Fruit fly (Drosophila melanogaster) whole organism, embryonic: ENCODE measurements around the gene CG31098.

ENCODE experiments used
- B-H1 ChIP-seq: fragments of 200-800 bp; sonication (Bioruptor generic); IDR thresholded peaks from 3 replicates; pipeline ENCODE4 v1.3.6; 2022; ENCODE audit warnings: missing biosample characterization, missing genetic modification characterization
- B-H2 ChIP-seq: fragments of 200-800 bp; sonication (Bioruptor generic); optimal IDR thresholded peaks from 2 replicates; lab custom pipeline; 2018; ENCODE audit warnings: missing biosample characterization, mild to moderate bottlenecking, missing genetic modification characterization
- BtbVII ChIP-seq: fragments of 200-800 bp; sonication (Bioruptor generic); optimal IDR thresholded peaks from 3 replicates; lab custom pipeline; 2017; ENCODE audit warnings: missing biosample characterization, mild to moderate bottlenecking, missing genetic modification characterization
- CG10565 ChIP-seq: fragments of 200-800 bp; sonication (Bioruptor generic); optimal IDR thresholded peaks from 3 replicates; lab custom pipeline; 2016; ENCODE audit warnings: missing biosample characterization, mild to moderate bottlenecking, missing genetic modification characterization
- CG11247 ChIP-seq: fragments of 200-800 bp; sonication (Bioruptor generic); IDR thresholded peaks from 2 replicates; pipeline ENCODE4 v1.3.6; 2022; ENCODE audit warnings: missing biosample characterization, missing genetic modification characterization
- CG1233 ChIP-seq: fragments of 200-800 bp; sonication (Bioruptor generic); optimal IDR thresholded peaks from 4 replicates; lab custom pipeline; 2018; ENCODE audit warnings: missing biosample characterization, mild to moderate bottlenecking, missing genetic modification characterization
- CG13287 ChIP-seq: fragments of 200-800 bp; sonication (Bioruptor generic); IDR thresholded peaks from 2 replicates; pipeline ENCODE4 v1.3.6; 2022; ENCODE audit warnings: missing biosample characterization, missing genetic modification characterization; ENCODE audit not compliant: partially characterized antibody
- CG13296 ChIP-seq: fragments of 200-800 bp; sonication (Bioruptor generic); optimal IDR thresholded peaks from 3 replicates; lab custom pipeline; 2018; ENCODE audit warnings: missing biosample characterization, mild to moderate bottlenecking, missing genetic modification characterization
- CG13624 ChIP-seq: fragments of 200-800 bp; sonication (Bioruptor generic); optimal IDR thresholded peaks from 2 replicates; lab custom pipeline; 2016; ENCODE audit warnings: missing biosample characterization, missing genetic modification characterization
- CG32767 ChIP-seq: fragments of 200-800 bp; sonication (Bioruptor generic); IDR thresholded peaks from 2 replicates; pipeline ENCODE4 v1.3.6; 2022; ENCODE audit warnings: missing biosample characterization, missing genetic modification characterization
- CG3838 ChIP-seq: fragments of 200-800 bp; sonication (Bioruptor generic); optimal IDR thresholded peaks from 3 replicates; lab custom pipeline; 2016; ENCODE audit warnings: missing biosample characterization, missing genetic modification characterization
- CG6272 ChIP-seq: fragments of 200-800 bp; sonication (Bioruptor generic); IDR thresholded peaks from 2 replicates; pipeline ENCODE4 v1.3.6; 2022; ENCODE audit warnings: missing biosample characterization, missing genetic modification characterization
- CG6683 ChIP-seq: fragments of 200-800 bp; sonication (Bioruptor generic); optimal IDR thresholded peaks from 2 replicates; lab custom pipeline; 2017; ENCODE audit warnings: missing biosample characterization, mild to moderate bottlenecking, missing genetic modification characterization, missing genetic modification reagents
- CG7357 ChIP-seq: fragments of 200-800 bp; sonication (Bioruptor generic); IDR thresholded peaks from 3 replicates; pipeline ENCODE4 v1.3.6; 2022; ENCODE audit warnings: missing biosample characterization, missing genetic modification characterization
- CG7839 ChIP-seq: fragments of 200-800 bp; sonication (Bioruptor generic); optimal IDR thresholded peaks from 3 replicates; lab custom pipeline; 2018; ENCODE audit warnings: missing biosample characterization, mild to moderate bottlenecking, missing genetic modification characterization, moderate library complexity
- CG8290 ChIP-seq, 3 experiments: fragments of 200-800 bp; sonication (Bioruptor generic); optimal IDR thresholded peaks; 2 replicates each; lab custom pipeline; 2016 to 2019; ENCODE audit warnings: missing biosample characterization in 3 of 3, missing genetic modification characterization in 3 of 3, mild to moderate bottlenecking in 2 of 3, moderate library complexity in 1 of 3
- CG9215 ChIP-seq: fragments of 200-800 bp; sonication (Bioruptor generic); IDR thresholded peaks from 2 replicates; pipeline ENCODE4 v1.3.6; 2022; ENCODE audit warnings: missing biosample characterization, missing genetic modification characterization
- CG9437 ChIP-seq: fragments of 200-800 bp; sonication (Bioruptor generic); optimal IDR thresholded peaks from 2 replicates; lab custom pipeline; 2018; ENCODE audit warnings: missing biosample characterization, mild to moderate bottlenecking, missing genetic modification characterization
- CG9727 ChIP-seq: fragments of 200-800 bp; sonication (Bioruptor generic); optimal IDR thresholded peaks from 3 replicates; lab custom pipeline; 2017; ENCODE audit warnings: missing biosample characterization, mild to moderate bottlenecking, missing genetic modification characterization
- CG9817 ChIP-seq: fragments of 200-800 bp; sonication (Bioruptor generic); optimal IDR thresholded peaks from 2 replicates; lab custom pipeline; 2018; ENCODE audit warnings: missing biosample characterization, mild to moderate bottlenecking, missing genetic modification characterization, moderate library complexity
- CHES-1-like ChIP-seq: fragments of 200-800 bp; sonication (Bioruptor generic); optimal IDR thresholded peaks from 2 replicates; lab custom pipeline; 2016; ENCODE audit warnings: missing biosample characterization, missing genetic modification characterization
- Drgx ChIP-seq: fragments of 200-800 bp; sonication (Bioruptor generic); IDR thresholded peaks from 2 replicates; pipeline ENCODE4 v1.3.6; 2022; ENCODE audit warnings: missing biosample characterization, missing genetic modification characterization
- Elba2 ChIP-seq: fragments of 200-800 bp; sonication (Bioruptor generic); optimal IDR thresholded peaks from 3 replicates; lab custom pipeline; 2016; ENCODE audit warnings: missing biosample characterization, missing genetic modification characterization
- HHEX ChIP-seq: fragments of 200-800 bp; sonication (Bioruptor generic); optimal IDR thresholded peaks from 3 replicates; lab custom pipeline; 2017; ENCODE audit warnings: missing biosample characterization, mild to moderate bottlenecking, missing genetic modification characterization, missing genetic modification reagents
- HLHmδ ChIP-seq: fragments of 200-800 bp; sonication (Bioruptor generic); optimal IDR thresholded peaks from 2 replicates; lab custom pipeline; 2018; ENCODE audit warnings: missing biosample characterization, mild to moderate bottlenecking, missing genetic modification characterization, moderate library complexity
- Hr3 ChIP-seq: fragments of 200-800 bp; sonication (Bioruptor generic); optimal IDR thresholded peaks from 3 replicates; lab custom pipeline; 2016; ENCODE audit warnings: missing biosample characterization, missing genetic modification characterization
- NC2β ChIP-seq: fragments of 200-800 bp; sonication (Bioruptor generic); optimal IDR thresholded peaks from 2 replicates; lab custom pipeline; 2016; ENCODE audit warnings: missing biosample characterization, missing genetic modification characterization
- PHDP ChIP-seq: fragments of 200-800 bp; sonication (Bioruptor generic); optimal IDR thresholded peaks from 3 replicates; lab custom pipeline; 2018; ENCODE audit warnings: missing biosample characterization, mild to moderate bottlenecking, missing genetic modification characterization, moderate library complexity
- Ptx1 ChIP-seq: fragments of 200-800 bp; sonication (Bioruptor generic); IDR thresholded peaks from 2 replicates; pipeline ENCODE4 v1.3.6; 2022; ENCODE audit warnings: missing biosample characterization, missing genetic modification characterization
- TFAM ChIP-seq: fragments of 200-800 bp; sonication (Bioruptor generic); optimal IDR thresholded peaks from 2 replicates; lab custom pipeline; 2017; ENCODE audit warnings: missing biosample characterization, missing genetic modification characterization, inconsistent platforms
- Trl ChIP-seq, 3 experiments: fragments of >200 bp in 2 of 3; fragments of 200-800 bp in 1 of 3; sonication (Bioruptor generic) in 1 of 3; optimal IDR thresholded peaks; 2 replicates in 1 of 3; 3 replicates in 2 of 3; lab custom pipeline; 2016 to 2017; ENCODE audit warnings: missing biosample characterization in 1 of 3, missing genetic modification characterization in 1 of 3
- abd-A ChIP-seq: fragments of 200-800 bp; sonication (Bioruptor generic); optimal IDR thresholded peaks from 3 replicates; lab custom pipeline; 2019; ENCODE audit warnings: missing biosample characterization, mild to moderate bottlenecking, missing genetic modification characterization, moderate library complexity
- al ChIP-seq: fragments of 200-800 bp; sonication (Bioruptor generic); IDR thresholded peaks from 2 replicates; pipeline ENCODE4 v1.3.6; 2022; ENCODE audit warnings: missing biosample characterization, missing genetic modification characterization
- ci ChIP-seq: fragments of 200-800 bp; sonication (Bioruptor generic); IDR thresholded peaks from 3 replicates; pipeline ENCODE4 v1.3.6; 2022; ENCODE audit warnings: missing biosample characterization, missing genetic modification characterization
- danr ChIP-seq: fragments of 200-800 bp; sonication (Bioruptor generic); IDR thresholded peaks from 2 replicates; pipeline ENCODE4 v1.3.6; 2022; ENCODE audit warnings: missing biosample characterization, missing genetic modification characterization
- disco-r ChIP-seq: fragments of 200-800 bp; sonication (Bioruptor generic); optimal IDR thresholded peaks from 2 replicates; lab custom pipeline; 2016; ENCODE audit warnings: missing biosample characterization, missing genetic modification characterization
- hbn ChIP-seq: fragments of 200-800 bp; sonication (Bioruptor generic); IDR thresholded peaks from 2 replicates; pipeline ENCODE4 v1.3.6; 2022; ENCODE audit warnings: missing biosample characterization, missing genetic modification characterization; ENCODE audit not compliant: partially characterized antibody
- kay ChIP-seq: fragments of 200-800 bp; sonication (Bioruptor generic); optimal IDR thresholded peaks from 2 replicates; lab custom pipeline; 2016; ENCODE audit warnings: missing biosample characterization, missing genetic modification characterization
- lbe ChIP-seq: fragments of 200-800 bp; sonication (Bioruptor generic); optimal IDR thresholded peaks from 2 replicates; lab custom pipeline; 2016; ENCODE audit warnings: missing biosample characterization, mild to moderate bottlenecking, missing genetic modification characterization
- nom ChIP-seq: fragments of 200-800 bp; sonication (Bioruptor generic); optimal IDR thresholded peaks from 2 replicates; lab custom pipeline; 2017; ENCODE audit warnings: missing biosample characterization, missing genetic modification characterization, mild to moderate bottlenecking, moderate library complexity, missing genetic modification reagents
- phol ChIP-seq: fragments of 200-800 bp; sonication (Bioruptor generic); optimal IDR thresholded peaks from 3 replicates; lab custom pipeline; 2018; ENCODE audit warnings: missing biosample characterization, mild to moderate bottlenecking, missing genetic modification characterization, moderate library complexity
- psq ChIP-seq: fragments of 200-800 bp; sonication (Bioruptor generic); optimal IDR thresholded peaks from 2 replicates; lab custom pipeline; 2017; ENCODE audit warnings: missing biosample characterization, missing genetic modification characterization
- ranshi ChIP-seq: fragments of 200-800 bp; sonication (Bioruptor generic); IDR thresholded peaks from 2 replicates; pipeline ENCODE4 v1.3.6; 2022; ENCODE audit warnings: missing biosample characterization, missing genetic modification characterization
- sd ChIP-seq: fragments of 200-800 bp; sonication (Bioruptor generic); optimal IDR thresholded peaks from 3 replicates; lab custom pipeline; 2018; ENCODE audit warnings: missing biosample characterization, mild to moderate bottlenecking, missing genetic modification characterization, moderate library complexity
- seq ChIP-seq: fragments of 200-800 bp; sonication (Bioruptor generic); IDR thresholded peaks from 2 replicates; pipeline ENCODE4 v1.3.6; 2022; ENCODE audit warnings: missing biosample characterization, missing genetic modification characterization
- sisA ChIP-seq: fragments of 200-800 bp; sonication (Bioruptor generic); IDR thresholded peaks from 2 replicates; pipeline ENCODE4 v1.3.6; 2022; ENCODE audit warnings: missing biosample characterization, missing genetic modification characterization
- sug ChIP-seq: fragments of 200-800 bp; optimal IDR thresholded peaks from 2 replicates; lab custom pipeline; 2019; ENCODE audit warnings: missing biosample characterization, mild to moderate bottlenecking, missing genetic modification characterization, moderate library complexity
- trem ChIP-seq: fragments of 200-800 bp; optimal IDR thresholded peaks from 3 replicates; lab custom pipeline; 2019; ENCODE audit warnings: missing biosample characterization, mild to moderate bottlenecking, missing genetic modification characterization, moderate library complexity
- ttk ChIP-seq: fragments of 200-800 bp; sonication (Bioruptor generic); IDR thresholded peaks from 2 replicates; pipeline ENCODE4 v2.1.2; 2022; ENCODE audit warnings: missing biosample characterization, missing genetic modification characterization

The CG31098 gene

dm6 chr3R:25262322-25262761 lies 30.4 kb downstream of the CG31098 start, which contains the start of the genes Kdsr and CG11858 (continued):
- TF ChIP-seq PHDP (tag; lab: Kevin White, UChicago) (peak; percentile 75), CG3838 (GFP tag; lab: Kevin White, UChicago) (peak; percentile 42), CG9437 (peak; percentile 11), CG7357 (GFP tag; lab: Robert Waterston, UW) (peak; percentile 53; the same call in 1 of the 3 replicates), Elba2 (GFP tag; lab: Kevin White, UChicago) (no peak), HHEX (GFP tag; lab: Kevin White, UChicago) (peak; percentile 12), sug (peak; percentile 70), CG9215 (peak; percentile 59), CG11247 (GFP tag; lab: Robert Waterston, UW) (0 out of 2 replicates have a peak, but pooled peaks have one; percentile 18), BtbVII (GFP tag; lab: Kevin White, UChicago) (no peak), Ptx1 (GFP tag; lab: Robert Waterston, UW) (peak; percentile 81), phol (peak; percentile 75), psq (GFP tag; lab: Kevin White, UChicago) (peak; percentile 9), CG9817 (tag; lab: Kevin White, UChicago) (peak; percentile 65), CG1233 (GFP tag; lab: Kevin White, UChicago) (peak; percentile 25), Hr3 (GFP tag; lab: Kevin White, UChicago) (peak; percentile 63), CG9727 (peak; percentile 53), lbe (GFP tag; lab: Kevin White, UChicago) (no peak), disco-r (GFP tag; lab: Kevin White, UChicago) (peak; percentile 31), abd-A (no peak), sisA (GFP tag; lab: Robert Waterston, UW) (peak; percentile 68), trem (peak; percentile 38), CG7839 (tag; lab: Kevin White, UChicago) (peak; percentile 64), nom (GFP tag; lab: Kevin White, UChicago) (no peak), ci (GFP tag; lab: Robert Waterston, UW) (peak; percentile 47), CHES-1-like (GFP tag; lab: Kevin White, UChicago) (peak; percentile 41), ranshi (GFP tag; lab: Robert Waterston, UW) (peak; percentile 54; the same call in 1 of the 2 replicates), CG10565 (no peak), hbn (GFP tag; lab: Robert Waterston, UW) (peak; percentile 35; the same call in 1 of the 2 replicates), CG13624 (GFP tag; lab: Kevin White, UChicago) (peak; percentile 61), CG13296 (peak; percentile 56), CG6272 (GFP tag; lab: Robert Waterston, UW) (peak; percentile 32; the same call in 1 of the 2 replicates), seq (peak; percentile 55; the same call in 1 of the 2 replicates), sd (peak; percentile 27), NC2β (GFP tag; lab: Kevin White, UChicago) (peak; percentile 46), Drgx (peak; percentile 52), CG13287 (GFP tag; lab: Robert Waterston, UW) (peak; percentile 64; the same call in 1 of the 2 replicates), CG32767 (GFP tag; lab: Robert Waterston, UW) (peak; percentile 23; the same call in 1 of the 2 replicates), ttk (peak; percentile 43; the same call in 1 of the 2 replicates), CG8290 (GFP tag; optimal IDR thresholded peaks at IDR 0.05; lab: Kevin White, UChicago) (peak; percentile 1), CG8290 (tag; optimal IDR thresholded peaks at IDR 0.05; lab: Kevin White, UChicago) (peak in 1 of 2 experiments; percentile 14), danr (GFP tag; lab: Robert Waterston, UW) (peak; percentile 58; the same call in 1 of the 2 replicates), B-H1 (peak; percentile 43; the same call in 2 of the 3 replicates), B-H2 (GFP tag; lab: Kevin White, UChicago) (peak; percentile 74), Trl (optimal IDR thresholded peaks at IDR 0.05; lab: Kevin White, UChicago) (no peak), Trl (GFP tag; optimal IDR thresholded peaks at IDR 0.05; lab: Kevin White, UChicago) (peak; percentile 36), HLHmδ (peak; percentile 8), al (GFP tag; lab: Robert Waterston, UW) (peak; percentile 61), CG6683 (GFP tag; lab: Kevin White, UChicago) (peak; percentile 32), TFAM (GFP tag; lab: Kevin White, UChicago) (no peak), kay (peak; percentile 35)
